Worm (Caenorhabditis elegans): ENCODE measurements around the gene del-6.

The del-6 gene

ce11 chrV:10581837-10582300 is 9.2 kb downstream of the del-6 start, which contains the start of gene T21C9.6:
Gene T21C9.6, plus strand, starts transcription at chrV:10581887.
- TF ChIP-seq elt-2 (tag; optimal IDR thresholded peaks at IDR 0.05) (peak; percentile 25), zag-1 (tag; optimal IDR thresholded peaks at IDR 0.05) (no peak)

- TF ChIP-seq skn-1 (tag; optimal IDR thresholded peaks at IDR 0.05) (no peak), mab-9 (GFP tag; IDR thresholded peaks at IDR 0.05) (no peak), ceh-8 (GFP tag; optimal IDR thresholded peaks at IDR 0.05) (no peak), aha-1 (tag; optimal IDR thresholded peaks at IDR 0.05) (no peak), irx-1 (tag; optimal IDR thresholded peaks at IDR 0.05) (no peak), hlh-4 (tag; optimal IDR thresholded peaks at IDR 0.05) (no peak), F16B12.6 (tag; optimal IDR thresholded peaks at IDR 0.05) (no peak), sptf-1 (tag; optimal IDR thresholded peaks at IDR 0.05) (no peak), nhr-12 (tag; optimal IDR thresholded peaks at IDR 0.05) (no peak), ztf-4 (tag; optimal IDR thresholded peaks at IDR 0.05) (no peak)
Measured at ce11 chrV:10588694-10589093, 16.0 kb downstream of the del-6 start, which contains the start of gene srg-32. Gene srg-32, minus strand, starts transcription at chrV:10588794.

DNA sequence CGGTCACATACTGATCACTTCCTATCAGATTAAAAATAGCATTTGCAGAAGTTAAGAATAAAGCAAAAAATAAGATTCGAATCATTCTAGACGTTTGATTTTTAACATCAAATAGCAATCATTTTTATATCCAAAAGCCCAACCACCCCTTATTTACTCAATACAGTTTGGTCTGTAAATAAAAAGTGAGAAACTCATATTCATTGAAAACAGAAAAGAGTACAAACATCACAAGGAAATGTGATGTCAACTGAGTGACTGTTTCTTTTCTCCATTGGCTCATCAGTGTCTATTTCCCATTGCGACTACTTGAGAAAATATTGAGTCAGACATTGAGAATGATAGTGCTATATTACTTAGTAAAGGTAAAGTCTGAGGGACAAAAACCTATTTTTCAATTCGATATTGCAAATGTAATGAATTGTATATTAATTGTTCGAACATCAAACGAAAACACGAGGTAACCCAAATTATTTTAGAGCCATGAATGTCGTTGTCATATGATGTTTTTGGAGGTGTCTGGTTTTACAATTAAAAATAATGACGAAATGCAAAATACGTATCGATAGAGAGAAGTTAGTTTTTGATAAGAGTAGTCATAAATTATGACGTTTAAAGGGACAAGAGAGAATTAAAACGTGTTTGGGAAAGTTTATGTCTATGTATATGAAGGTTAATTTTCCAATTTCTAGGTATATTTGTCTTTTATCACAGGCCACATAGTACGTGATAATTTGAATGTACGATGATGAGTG is 17.2 kb downstream of the del-6 start, which contains the start of gene ttr-23:
Gene ttr-23 (minus strand): TSS at position 87 of the 755 bp plus-strand sequence.
- TF ChIP-seq lin-35 (GFP tag; optimal IDR thresholded peaks at IDR 0.05) (peak in 1 of 2 experiments; percentile 43), C16A3.4 (tag; optimal IDR thresholded peaks at IDR 0.05) (no peak), nhr-71 (tag; optimal IDR thresholded peaks at IDR 0.05) (peak; percentile 62), skn-1 (tag; optimal IDR thresholded peaks at IDR 0.05) (no peak), elt-2 (tag; optimal IDR thresholded peaks at IDR 0.05) (peak; percentile 83), nhr-85 (tag) (peak; percentile 66), efl-1 (optimal IDR thresholded peaks at IDR 0.05) (no peak), efl-1 (GFP tag; optimal IDR thresholded peaks at IDR 0.05 in 1 of 2) (peak in 1 of 2 experiments; percentile 36), tlp-1 (tag; optimal IDR thresholded peaks at IDR 0.05) (peak; percentile 24), Y116A8C.19 (tag; optimal IDR thresholded peaks at IDR 0.05; ENCODE audit: borderline replicate concordance) (no peak), ama-1 (optimal IDR thresholded peaks at IDR 0.05) (no peak), lin-15B (tag; optimal IDR thresholded peaks at IDR 0.05) (no peak), vab-15 (tag; optimal IDR thresholded peaks at IDR 0.05) (no peak), fkh-10 (GFP tag; optimal IDR thresholded peaks at IDR 0.05) (no peak), nhr-20 (tag; optimal IDR thresholded peaks at IDR 0.05) (peak; percentile 32)

ce11 chrV:10592479-10592878 is 19.8 kb downstream of the del-6 start, which contains the start of gene T21C9.9:
Gene T21C9.9, minus strand, starts transcription at chrV:10592579.
- no peak for TF ChIP-seq ceh-63 (GFP tag; optimal IDR thresholded peaks at IDR 0.05)
- TF ChIP-seq ceh-8 (GFP tag; optimal IDR thresholded peaks at IDR 0.05) = no peak
- no peak for TF ChIP-seq Y116A8C.19 (tag; optimal IDR thresholded peaks at IDR 0.05; ENCODE audit: borderline replicate concordance)
- TF ChIP-seq dsc-1 (tag; optimal IDR thresholded peaks at IDR 0.05) = no peak
- no peak for TF ChIP-seq xbp-1 (tag; optimal IDR thresholded peaks at IDR 0.05)
- TF ChIP-seq nhr-76 (tag; optimal IDR thresholded peaks at IDR 0.05) = no peak
- TF ChIP-seq irx-1 (tag; optimal IDR thresholded peaks at IDR 0.05) = no peak

DNA sequence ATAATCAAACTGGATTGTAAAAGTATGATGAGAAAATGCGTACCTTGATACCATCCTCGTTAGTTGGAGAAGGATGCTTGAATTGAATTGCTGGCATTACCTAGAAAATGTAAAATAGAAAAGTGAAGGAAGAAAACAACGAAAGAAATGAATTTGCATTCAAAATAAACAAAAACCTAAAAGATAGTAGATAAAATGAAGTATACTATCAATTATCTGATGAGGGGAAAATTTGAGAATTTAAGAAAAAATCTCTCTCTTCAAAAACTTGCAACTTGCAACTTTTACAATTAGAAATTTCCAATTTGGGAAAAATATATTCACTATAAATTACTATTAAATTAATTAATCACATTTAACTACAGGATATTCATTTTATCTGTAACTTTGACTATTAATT is 22.1 kb downstream of the del-6 start, which contains the start of gene T21C9.11:
Gene T21C9.11 (minus strand): TSS at position 101 of the 400 bp plus-strand sequence.
- TF ChIP-seq ama-1 (optimal IDR thresholded peaks at IDR 0.05) (no peak), skn-1 (tag; optimal IDR thresholded peaks at IDR 0.05) (no peak), lin-13 (GFP tag; optimal IDR thresholded peaks at IDR 0.05) (no peak), isw-1 (GFP tag; IDR thresholded peaks at IDR 0.05) (no peak)

DNA sequence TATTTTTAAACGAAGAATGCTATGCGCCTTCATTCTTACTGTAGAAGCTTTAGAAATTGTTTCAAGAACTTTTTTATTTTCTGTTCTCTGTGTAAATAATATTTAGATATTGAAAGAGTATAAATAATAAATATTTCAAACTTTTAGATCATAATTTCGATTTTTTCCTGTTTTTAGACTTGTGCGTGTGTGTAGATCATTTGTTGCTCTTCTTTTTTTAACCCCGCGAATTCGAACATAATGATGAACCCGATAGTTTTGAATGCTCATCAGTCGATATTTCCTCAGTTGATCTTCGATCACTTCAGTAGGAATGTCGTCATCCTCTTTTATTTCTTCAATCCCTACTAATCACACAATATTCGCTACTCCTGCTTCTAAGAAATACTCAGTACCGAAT is 24.5 kb downstream of the del-6 start, which contains the start of gene T21C9.13:
Gene T21C9.13 (plus strand): TSS at position 33 of the 400 bp plus-strand sequence.
- TF ChIP-seq C16A3.4 (tag; optimal IDR thresholded peaks at IDR 0.05) (no peak), ama-1 (optimal IDR thresholded peaks at IDR 0.05) (no peak)

Data from whole organism, L1 larva.